Fruit fly (Drosophila melanogaster): Measurements from ENCODE around the gene mge.

Gene mge

dm6 chr3L:3901865-3902490 lies 7.8 kb downstream of the mge start:
- TF ChIP-seq CG8478 (optimal IDR thresholded peaks at IDR 0.05) (no peak), CTCF (optimal IDR thresholded peaks at IDR 0.05) (no peak)

DNA sequence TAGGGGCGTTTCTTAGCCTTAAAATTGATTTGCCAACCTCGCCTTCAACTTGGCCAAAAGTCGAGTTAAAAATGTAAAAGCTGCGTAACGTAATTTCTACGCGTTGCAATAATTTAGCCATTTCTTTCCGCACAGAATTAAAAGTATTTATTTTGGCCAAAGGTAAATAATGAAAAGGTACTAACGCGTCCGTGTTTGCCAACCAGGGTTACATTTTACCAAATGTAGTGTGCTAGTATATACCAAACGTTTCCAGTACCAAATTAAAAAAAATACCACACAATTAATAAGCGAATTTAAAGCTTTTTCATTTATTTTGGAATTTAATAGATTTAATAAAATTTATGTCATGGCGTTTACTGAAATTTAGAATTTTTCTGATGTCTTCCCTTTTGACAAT lies 10.8 kb downstream of the mge start, which contains the start of gene Ccz1:
Gene Ccz1, minus strand, starts transcription at position 179 of the 400 bp plus-strand sequence.
- TF ChIP-seq CTCF (optimal IDR thresholded peaks at IDR 0.05): no peak
- no peak for TF ChIP-seq CG8478 (optimal IDR thresholded peaks at IDR 0.05)

- TF ChIP-seq CG8478 (optimal IDR thresholded peaks at IDR 0.05): no peak
- TF ChIP-seq CTCF (optimal IDR thresholded peaks at IDR 0.05): peak in 1 of 2 experiments; percentile 1
Measured at dm6 chr3L:3896553-3897034, 13.1 kb downstream of the mge start, which contains the start of the genes Gr63a and Lamtor4. Gr63a (minus strand) TSS chr3L:3896603. Lamtor4 (plus strand) TSS chr3L:3896900.

DNA sequence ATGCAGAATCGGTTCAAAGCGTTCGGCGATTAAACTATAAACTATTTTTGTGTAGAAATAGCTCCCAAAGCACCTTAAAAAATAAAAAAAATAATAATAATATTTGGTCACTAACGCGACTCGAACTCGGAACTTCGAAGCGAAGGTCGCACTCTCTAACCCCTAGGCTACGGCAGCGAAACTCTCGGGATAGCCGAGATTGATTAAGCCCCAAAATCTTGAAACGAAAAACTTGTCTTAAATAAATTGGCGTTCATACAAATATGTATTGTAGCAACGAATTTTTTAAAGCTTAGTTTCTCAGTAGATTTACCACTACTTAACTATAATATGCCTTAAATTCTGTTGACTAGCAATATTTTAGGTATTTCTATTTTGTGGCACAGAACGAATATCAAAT lies 15.3 kb downstream of the mge start:
- no peak for TF ChIP-seq CTCF (optimal IDR thresholded peaks at IDR 0.05)

dm6 chr3L:3892154-3892624 lies 17.5 kb downstream of the mge start, which contains the start of gene Fie:
Fie (plus strand) TSS chr3L:3892574.
- TF ChIP-seq CG8478 (optimal IDR thresholded peaks at IDR 0.05): no peak
- TF ChIP-seq CTCF (optimal IDR thresholded peaks at IDR 0.05): no peak

DNA sequence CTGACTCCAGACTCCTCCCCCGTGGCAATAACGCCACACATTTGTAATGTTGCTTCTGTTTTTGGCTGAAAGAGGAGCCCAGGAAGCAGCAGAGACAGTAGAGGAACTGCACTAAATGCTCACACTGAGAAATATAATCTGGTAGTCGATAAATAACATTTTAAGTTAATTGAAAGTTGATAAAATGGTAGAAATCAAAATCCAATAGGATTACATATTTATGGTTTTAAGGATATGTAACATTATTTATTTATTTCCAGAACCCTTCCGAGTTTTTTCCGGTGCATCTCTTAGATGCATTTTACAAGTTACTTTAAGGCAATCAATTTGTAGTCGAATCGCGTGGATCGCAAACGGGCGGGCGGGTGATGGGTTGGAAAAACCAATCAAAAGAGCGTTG lies 18.9 kb downstream of the mge start:
- TF ChIP-seq CG8478 (optimal IDR thresholded peaks at IDR 0.05): no peak
- no peak for TF ChIP-seq CTCF (optimal IDR thresholded peaks at IDR 0.05)

- no peak for TF ChIP-seq CG8478 (optimal IDR thresholded peaks at IDR 0.05)
- TF ChIP-seq CTCF (optimal IDR thresholded peaks at IDR 0.05): no peak
Measured at dm6 chr3L:3887392-3887791, 22.3 kb downstream of the mge start.

dm6 chr3L:3885933-3886332 lies 23.8 kb downstream of the mge start:
- peak; percentile 60 to 64 for TF ChIP-seq CTCF (optimal IDR thresholded peaks at IDR 0.05)
- no peak for TF ChIP-seq CG8478 (optimal IDR thresholded peaks at IDR 0.05)

DNA sequence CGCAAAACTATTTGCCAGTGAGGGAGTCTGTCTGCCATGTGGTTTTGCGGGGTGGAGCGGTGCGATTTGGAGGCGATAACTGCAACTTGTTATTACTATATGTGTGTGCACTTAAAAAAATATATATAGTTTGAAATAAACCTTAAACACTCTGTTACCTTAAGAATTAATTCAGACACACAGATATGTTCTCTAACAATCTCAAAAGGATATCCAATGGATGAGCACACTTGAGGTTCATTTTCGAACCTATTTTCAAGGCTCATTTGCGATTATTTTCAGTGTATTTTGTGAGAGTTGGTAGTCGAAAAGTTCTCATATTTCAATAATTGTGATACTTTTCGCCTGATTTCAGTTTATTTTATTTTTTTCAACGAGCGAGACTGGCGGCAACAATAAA lies 27.7 kb downstream of the mge start:
- TF ChIP-seq CTCF (optimal IDR thresholded peaks at IDR 0.05) (no peak), CG8478 (optimal IDR thresholded peaks at IDR 0.05) (no peak)

dm6 chr3L:3878734-3879310 lies 30.9 kb downstream of the mge start:
- TF ChIP-seq CG8478 (optimal IDR thresholded peaks at IDR 0.05) (no peak), CTCF (optimal IDR thresholded peaks at IDR 0.05) (no peak)

DNA sequence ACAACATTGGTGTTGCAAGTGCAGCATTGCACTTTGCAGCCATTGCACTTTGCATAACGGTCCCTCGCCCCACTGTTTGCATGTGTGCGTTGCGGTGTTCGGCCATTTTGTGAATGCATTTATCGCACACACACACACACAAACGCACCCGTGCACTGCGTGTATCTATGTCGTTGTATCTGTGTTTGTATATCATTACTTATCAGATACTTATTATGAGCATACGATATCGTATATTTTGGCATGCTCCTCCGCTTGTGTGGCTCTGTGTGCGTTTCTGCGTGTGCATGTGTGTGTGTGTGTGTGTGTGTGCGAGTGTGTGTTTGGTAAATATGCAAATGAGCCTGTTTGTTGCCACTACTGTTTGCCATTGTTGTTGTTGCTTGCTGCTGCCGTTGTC lies 32.9 kb downstream of the mge start:
- no peak for TF ChIP-seq CTCF (optimal IDR thresholded peaks at IDR 0.05)
- TF ChIP-seq CG8478 (optimal IDR thresholded peaks at IDR 0.05): no peak

- TF ChIP-seq CG8478 (optimal IDR thresholded peaks at IDR 0.05): no peak
- no peak for TF ChIP-seq CTCF (optimal IDR thresholded peaks at IDR 0.05)
Measured at dm6 chr3L:3875996-3876395, 33.7 kb downstream of the mge start.

DNA sequence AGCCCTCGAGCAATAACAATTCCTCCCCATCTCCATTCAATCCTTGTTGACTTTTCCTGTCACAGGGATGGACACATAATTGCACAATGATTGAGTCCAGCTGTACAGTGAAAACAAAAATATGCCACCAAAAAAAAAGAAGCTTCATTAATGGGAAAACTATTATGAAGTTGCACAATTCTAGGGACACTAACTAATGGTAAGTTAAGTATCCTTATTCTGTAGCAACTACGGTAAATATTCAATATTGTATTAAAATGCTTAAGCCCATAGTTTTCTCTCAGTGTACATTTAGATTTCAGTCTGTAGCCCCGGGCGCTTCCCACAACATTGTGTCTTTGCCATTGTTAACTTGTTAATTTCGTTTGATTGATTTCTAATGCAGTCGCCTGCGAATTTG lies 34.7 kb downstream of the mge start:
- TF ChIP-seq CTCF (optimal IDR thresholded peaks at IDR 0.05) (no peak), CG8478 (optimal IDR thresholded peaks at IDR 0.05) (no peak)

dm6 chr3L:3873094-3873493 lies 36.6 kb downstream of the mge start:
- TF ChIP-seq CG8478 (optimal IDR thresholded peaks at IDR 0.05) (no peak), CTCF (optimal IDR thresholded peaks at IDR 0.05) (no peak)

DNA sequence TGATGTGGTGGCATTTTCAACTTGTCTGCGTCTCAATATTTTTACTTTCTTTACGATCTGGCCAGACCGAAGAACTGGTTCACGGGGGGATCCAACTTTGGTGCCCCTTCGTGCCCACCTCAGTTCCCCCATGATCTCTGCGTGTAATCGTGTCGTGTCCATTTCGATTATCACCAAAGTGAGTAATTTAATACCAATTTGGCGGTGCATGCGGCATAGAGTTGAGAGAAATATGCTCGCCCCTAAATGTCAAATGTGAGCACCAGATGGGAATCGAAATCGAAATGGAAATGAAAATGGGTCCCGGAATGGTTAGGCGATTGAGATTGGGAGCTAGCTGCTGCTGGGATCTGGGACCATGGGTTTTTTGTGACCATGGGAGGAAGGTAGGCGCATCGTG lies 38.4 kb downstream of the mge start:
- TF ChIP-seq CTCF (optimal IDR thresholded peaks at IDR 0.05): no peak
- no peak for TF ChIP-seq CG8478 (optimal IDR thresholded peaks at IDR 0.05)

dm6 chr3L:3868014-3868413 lies 41.7 kb downstream of the mge start:
- TF ChIP-seq CTCF (optimal IDR thresholded peaks at IDR 0.05): no peak
- TF ChIP-seq CG8478 (optimal IDR thresholded peaks at IDR 0.05): no peak

All from S2 (cell line).